Fruit fly (Drosophila melanogaster) whole organism, prepupa: ENCODE results near the gene Smr.

Source experiments
- CG10631 ChIP-seq: fragments of 200-800 bp; sonication (Bioruptor generic); optimal IDR thresholded peaks from 2 replicates; lab custom pipeline; 2016; ENCODE audit warnings: missing biosample characterization, missing genetic modification characterization
- CG10669 ChIP-seq: fragments of 200-800 bp; sonication (Bioruptor generic); optimal IDR thresholded peaks from 3 replicates; lab custom pipeline; 2018; ENCODE audit warnings: missing biosample characterization, mild to moderate bottlenecking, missing genetic modification characterization, moderate library complexity
- CG11762 ChIP-seq: fragments of 200-800 bp; sonication (Bioruptor generic); optimal IDR thresholded peaks from 3 replicates; lab custom pipeline; 2016; ENCODE audit warnings: missing biosample characterization, missing genetic modification characterization; ENCODE audit not compliant: insufficient read depth
- CG11902 ChIP-seq: fragments of 200-800 bp; sonication (Bioruptor generic); optimal IDR thresholded peaks from 3 replicates; lab custom pipeline; 2016; ENCODE audit warnings: missing biosample characterization, missing genetic modification characterization
- CG15336 ChIP-seq: fragments of 200-800 bp; sonication (Bioruptor generic); IDR thresholded peaks from 2 replicates; pipeline ENCODE4 v1.3.6; 2022; ENCODE audit warnings: missing biosample characterization, missing genetic modification characterization
- CG1621 ChIP-seq: fragments of 200-800 bp; sonication (Bioruptor generic); optimal IDR thresholded peaks from 3 replicates; lab custom pipeline; 2018; ENCODE audit warnings: missing biosample characterization, mild to moderate bottlenecking, missing genetic modification characterization
- CG3032 ChIP-seq: fragments of 200-800 bp; optimal IDR thresholded peaks from 2 replicates; lab custom pipeline; 2019; ENCODE audit warnings: missing biosample characterization, mild to moderate bottlenecking, missing genetic modification characterization, moderate library complexity
- CG31627 ChIP-seq: fragments of 200-800 bp; sonication (Bioruptor generic); optimal IDR thresholded peaks from 3 replicates; lab custom pipeline; 2016; ENCODE audit warnings: missing biosample characterization, missing genetic modification characterization
- CG32006 ChIP-seq: fragments of 200-800 bp; sonication (Bioruptor generic); optimal IDR thresholded peaks from 3 replicates; lab custom pipeline; 2017; ENCODE audit warnings: missing biosample characterization, mild to moderate bottlenecking, missing genetic modification characterization
- CG34406 ChIP-seq: fragments of 200-800 bp; sonication (Bioruptor generic); optimal IDR thresholded peaks from 3 replicates; lab custom pipeline; 2016; ENCODE audit warnings: missing biosample characterization, missing genetic modification characterization
- CG3919 ChIP-seq: fragments of 200-800 bp; sonication (Bioruptor generic); optimal IDR thresholded peaks from 3 replicates; lab custom pipeline; 2016; ENCODE audit warnings: missing biosample characterization, missing genetic modification characterization
- CG6163 ChIP-seq: fragments of 200-800 bp; sonication (Bioruptor generic); IDR thresholded peaks from 3 replicates; pipeline ENCODE4 v1.3.6; 2022; ENCODE audit warnings: missing biosample characterization, missing genetic modification characterization
- CG6276 ChIP-seq: fragments of 200-800 bp; sonication (Bioruptor generic); optimal IDR thresholded peaks from 2 replicates; lab custom pipeline; 2017; ENCODE audit warnings: missing biosample characterization, mild to moderate bottlenecking, missing genetic modification characterization
- CG6808 ChIP-seq: fragments of 200-800 bp; sonication (Bioruptor generic); optimal IDR thresholded peaks from 3 replicates; lab custom pipeline; 2017; ENCODE audit warnings: missing biosample characterization, missing genetic modification characterization, mild to moderate bottlenecking, moderate library complexity, missing genetic modification reagents
- CG7368 ChIP-seq: fragments of 200-800 bp; sonication (Bioruptor generic); optimal IDR thresholded peaks from 3 replicates; lab custom pipeline; 2016; ENCODE audit warnings: missing biosample characterization, missing genetic modification characterization
- CG8119 ChIP-seq: fragments of 200-800 bp; sonication (Bioruptor generic); IDR thresholded peaks from 3 replicates; pipeline ENCODE4 v1.3.6; 2022; ENCODE audit warnings: missing biosample characterization, missing genetic modification characterization
- CG8319 ChIP-seq: fragments of 200-800 bp; sonication (Bioruptor generic); optimal IDR thresholded peaks from 3 replicates; lab custom pipeline; 2016; ENCODE audit warnings: missing biosample characterization, missing genetic modification characterization
- CG8632 ChIP-seq: fragments of 200-800 bp; sonication (Bioruptor generic); optimal IDR thresholded peaks from 3 replicates; lab custom pipeline; 2016; ENCODE audit warnings: missing biosample characterization, missing genetic modification characterization
- CG9139 ChIP-seq: fragments of 200-800 bp; sonication (Bioruptor generic); optimal IDR thresholded peaks from 3 replicates; lab custom pipeline; 2017; ENCODE audit warnings: missing biosample characterization, mild to moderate bottlenecking, missing genetic modification characterization
- Eip75B ChIP-seq: fragments of 200-800 bp; sonication (Bioruptor generic); optimal IDR thresholded peaks from 3 replicates; lab custom pipeline; 2016; ENCODE audit warnings: missing biosample characterization, missing genetic modification characterization
- Eip78C ChIP-seq: fragments of 200-800 bp; sonication (Bioruptor generic); peaks from one replicate; lab custom pipeline; 2016; ENCODE audit warnings: missing biosample characterization, missing genetic modification characterization
- Eip93F ChIP-seq: fragments of 200-800 bp; sonication (Bioruptor generic); optimal IDR thresholded peaks from 2 replicates; lab custom pipeline; 2016; ENCODE audit warnings: missing biosample characterization, mild to moderate bottlenecking, missing genetic modification characterization
- Ets21C ChIP-seq: fragments of 200-800 bp; sonication (Bioruptor generic); optimal IDR thresholded peaks from 3 replicates; lab custom pipeline; 2016; ENCODE audit warnings: missing biosample characterization, missing genetic modification characterization
- Ets96B ChIP-seq: fragments of 200-800 bp; optimal IDR thresholded peaks from 2 replicates; lab custom pipeline; 2019; ENCODE audit warnings: missing biosample characterization, mild to moderate bottlenecking, missing genetic modification characterization, moderate library complexity
- Gug ChIP-seq: fragments of 200-800 bp; sonication (Bioruptor generic); IDR thresholded peaks from 2 replicates; pipeline ENCODE4 v1.3.6; 2022; ENCODE audit warnings: missing biosample characterization, missing genetic modification characterization
- Hr38 ChIP-seq: sonication (Bioruptor generic); optimal IDR thresholded peaks from 2 replicates; lab custom pipeline; 2016; ENCODE audit warnings: missing biosample characterization, missing genetic modification characterization
- OdsH ChIP-seq: fragments of 200-800 bp; sonication (Bioruptor generic); optimal IDR thresholded peaks from 3 replicates; lab custom pipeline; 2016; ENCODE audit warnings: missing biosample characterization, missing genetic modification characterization
- Sox102F ChIP-seq: fragments of 200-800 bp; sonication (Bioruptor generic); optimal IDR thresholded peaks from 2 replicates; lab custom pipeline; 2016; ENCODE audit warnings: missing biosample characterization, mild to moderate bottlenecking, missing genetic modification characterization
- Sox14 ChIP-seq: fragments of 200-800 bp; sonication (Bioruptor generic); optimal IDR thresholded peaks from 3 replicates; lab custom pipeline; 2016; ENCODE audit warnings: missing biosample characterization, missing genetic modification characterization
- Sox15 ChIP-seq: fragments of 200-800 bp; sonication (Bioruptor generic); optimal IDR thresholded peaks from 3 replicates; lab custom pipeline; 2016; ENCODE audit warnings: missing biosample characterization, missing genetic modification characterization
- achi ChIP-seq: fragments of 200-800 bp; sonication (Bioruptor generic); optimal IDR thresholded peaks from 3 replicates; lab custom pipeline; 2016; ENCODE audit warnings: missing biosample characterization, missing genetic modification characterization
- acj6 ChIP-seq: fragments of 200-800 bp; sonication (Bioruptor generic); optimal IDR thresholded peaks from 3 replicates; lab custom pipeline; 2016; ENCODE audit warnings: missing biosample characterization, missing genetic modification characterization
- cyc ChIP-seq: fragments of 200-800 bp; sonication (Bioruptor generic); optimal IDR thresholded peaks from 3 replicates; lab custom pipeline; 2016; ENCODE audit warnings: missing biosample characterization, missing genetic modification characterization
- dac ChIP-seq: fragments of 200-800 bp; sonication (Bioruptor generic); optimal IDR thresholded peaks from 2 replicates; lab custom pipeline; 2017; ENCODE audit warnings: missing biosample characterization, mild to moderate bottlenecking, missing genetic modification characterization
- dsx ChIP-seq: fragments of 200-800 bp; optimal IDR thresholded peaks from 3 replicates; lab custom pipeline; 2019; ENCODE audit warnings: missing biosample characterization, mild to moderate bottlenecking, missing genetic modification characterization, moderate library complexity; ENCODE audit not compliant: poor library complexity, severe bottlenecking
- eg ChIP-seq: fragments of 200-800 bp; sonication (Bioruptor generic); IDR thresholded peaks from 3 replicates; pipeline ENCODE4 v1.3.6; 2022; ENCODE audit warnings: missing biosample characterization, missing genetic modification characterization
- fkh ChIP-seq: fragments of 200-800 bp; sonication (Bioruptor generic); optimal IDR thresholded peaks from 3 replicates; lab custom pipeline; 2017; ENCODE audit warnings: missing biosample characterization, mild to moderate bottlenecking, missing genetic modification characterization, moderate library complexity
- net ChIP-seq: fragments of 200-800 bp; sonication (Bioruptor generic); optimal IDR thresholded peaks from 3 replicates; lab custom pipeline; 2016; ENCODE audit warnings: missing biosample characterization, missing genetic modification characterization
- pdm3 ChIP-seq: fragments of 200-800 bp; sonication (Bioruptor generic); optimal IDR thresholded peaks from 3 replicates; lab custom pipeline; 2016; ENCODE audit warnings: missing biosample characterization, missing genetic modification characterization
- salr ChIP-seq, 2 experiments: fragments of 200-800 bp; sonication (Bioruptor generic); optimal IDR thresholded peaks; 3 replicates each; lab custom pipeline; 2016 to 2018; ENCODE audit warnings: missing biosample characterization in 2 of 2, missing genetic modification characterization in 2 of 2, mild to moderate bottlenecking in 1 of 2
- spab ChIP-seq: fragments of 200-800 bp; sonication (Bioruptor generic); optimal IDR thresholded peaks from 2 replicates; lab custom pipeline; 2017; ENCODE audit warnings: missing biosample characterization, mild to moderate bottlenecking, missing genetic modification characterization, missing genetic modification reagents
- svp ChIP-seq: fragments of 200-800 bp; sonication (Bioruptor generic); peaks from one replicate; lab custom pipeline; 2016; ENCODE audit warnings: missing biosample characterization, missing genetic modification characterization
- vri ChIP-seq: fragments of 200-800 bp; sonication (Bioruptor generic); optimal IDR thresholded peaks from 3 replicates; lab custom pipeline; 2016; ENCODE audit warnings: missing biosample characterization, mild to moderate bottlenecking, missing genetic modification characterization

The Smr gene

dm6 chrX:12733770-12734189 lies 8.6 kb downstream of the Smr start:
- TF ChIP-seq Sox102F = no peak
- TF ChIP-seq CG11902 (GFP tag; lab: Kevin White, UChicago) = no peak
- TF ChIP-seq CG15336 (GFP tag; lab: Robert Waterston, UW) = no peak
- TF ChIP-seq spab (GFP tag; lab: Kevin White, UChicago) = no peak
- no peak for TF ChIP-seq CG31627 (GFP tag; lab: Kevin White, UChicago)
- TF ChIP-seq svp (GFP tag; lab: Kevin White, UChicago) = peak; percentile 60

dm6 chrX:12732486-12732885 lies 9.9 kb downstream of the Smr start:
- no peak for TF ChIP-seq eg (GFP tag; lab: Robert Waterston, UW)
- peak; percentile 13 for TF ChIP-seq Eip93F (GFP tag; lab: Kevin White, UChicago)
- TF ChIP-seq Ets21C (GFP tag; lab: Kevin White, UChicago) = no peak
- no peak for TF ChIP-seq CG8632 (GFP tag; lab: Kevin White, UChicago)
- TF ChIP-seq Sox14 = no peak
- TF ChIP-seq CG3032 (tag; lab: Kevin White, UChicago) = no peak
- no peak for TF ChIP-seq net (GFP tag; lab: Kevin White, UChicago)
- no peak for TF ChIP-seq OdsH
- no peak for TF ChIP-seq CG1621 (tag; lab: Kevin White, UChicago)
- no peak for TF ChIP-seq cyc
- TF ChIP-seq CG31627 (GFP tag; lab: Kevin White, UChicago) = no peak
- no peak for TF ChIP-seq Gug
- no peak for TF ChIP-seq CG6276 (GFP tag; lab: Kevin White, UChicago)
- no peak for TF ChIP-seq pdm3 (GFP tag; lab: Kevin White, UChicago)
- peak; percentile 29 for TF ChIP-seq vri (GFP tag; lab: Kevin White, UChicago)
- no peak for TF ChIP-seq dsx (GFP tag; lab: Kevin White, UChicago)
- TF ChIP-seq achi = no peak
- peak; percentile 30 for TF ChIP-seq Eip78C (GFP tag; lab: Kevin White, UChicago)
- TF ChIP-seq CG8319 (GFP tag; lab: Kevin White, UChicago) = no peak

- TF ChIP-seq CG10669 (GFP tag; lab: Kevin White, UChicago) = no peak
- no peak for TF ChIP-seq CG8119
- TF ChIP-seq CG11762 (GFP tag; lab: Kevin White, UChicago) = no peak
- no peak for TF ChIP-seq CG15336 (GFP tag; lab: Robert Waterston, UW)
- TF ChIP-seq Ets96B (tag; lab: Kevin White, UChicago) = no peak
- no peak for TF ChIP-seq dac (GFP tag; lab: Kevin White, UChicago)
- no peak for TF ChIP-seq CG34406 (GFP tag; lab: Kevin White, UChicago)
- TF ChIP-seq CG11902 (GFP tag; lab: Kevin White, UChicago) = no peak
- TF ChIP-seq Hr38 (GFP tag; lab: Kevin White, UChicago) = no peak
- no peak for TF ChIP-seq spab (GFP tag; lab: Kevin White, UChicago)
- no peak for TF ChIP-seq achi
- TF ChIP-seq dsx (GFP tag; lab: Kevin White, UChicago) = no peak
- no peak for TF ChIP-seq net (GFP tag; lab: Kevin White, UChicago)
- no peak for TF ChIP-seq vri (GFP tag; lab: Kevin White, UChicago)
- no peak for TF ChIP-seq CG8632 (GFP tag; lab: Kevin White, UChicago)
- no peak for TF ChIP-seq CG3919 (GFP tag; lab: Kevin White, UChicago)
- TF ChIP-seq OdsH = no peak
- no peak for TF ChIP-seq CG6163 (GFP tag; lab: Robert Waterston, UW)
- no peak for TF ChIP-seq Eip75B (GFP tag; lab: Kevin White, UChicago)
- no peak for TF ChIP-seq CG31627 (GFP tag; lab: Kevin White, UChicago)
- TF ChIP-seq, all 60 proteins: peak for 0
Observed at dm6 chrX:12731077-12731476, 11.3 kb downstream of the Smr start.

- TF ChIP-seq svp (GFP tag; lab: Kevin White, UChicago) (peak; percentile 85), CG6276 (GFP tag; lab: Kevin White, UChicago) (no peak), acj6 (GFP tag; lab: Kevin White, UChicago) (no peak), cyc (no peak), dsx (GFP tag; lab: Kevin White, UChicago) (no peak), fkh (peak; percentile 31), Sox15 (GFP tag; lab: Kevin White, UChicago) (no peak), salr (GFP tag; optimal IDR thresholded peaks at IDR 0.05; lab: Kevin White, UChicago) (no peak), Ets96B (tag; lab: Kevin White, UChicago) (no peak), CG32006 (GFP tag; lab: Kevin White, UChicago) (no peak), CG8632 (GFP tag; lab: Kevin White, UChicago) (no peak), vri (GFP tag; lab: Kevin White, UChicago) (peak; percentile 58), CG10631 (no peak), net (GFP tag; lab: Kevin White, UChicago) (no peak), Ets21C (GFP tag; lab: Kevin White, UChicago) (no peak), CG9139 (GFP tag; lab: Kevin White, UChicago) (no peak), CG34406 (GFP tag; lab: Kevin White, UChicago) (peak; percentile 30), CG7368 (GFP tag; lab: Kevin White, UChicago) (no peak), CG1621 (tag; lab: Kevin White, UChicago) (no peak), eg (GFP tag; lab: Robert Waterston, UW) (no peak), CG6808 (GFP tag; lab: Kevin White, UChicago) (no peak), Sox102F (no peak)
Observed at dm6 chrX:12727642-12728228, 14.7 kb downstream of the Smr start.
